Fruit fly (Drosophila melanogaster): ENCODE results near the gene CG6885.

Gene CG6885

dm6 chr3L:18783544-18783943 is 39.3 kb downstream of the CG6885 start (continued):
- TF ChIP-seq Hr39 (GFP tag; optimal IDR thresholded peaks at IDR 0.05) (no peak), CG8119 (GFP tag; IDR thresholded peaks at IDR 0.05) (peak; percentile 66), CG6792 (GFP tag; optimal IDR thresholded peaks at IDR 0.05) (no peak), CG6854 (GFP tag; optimal IDR thresholded peaks at IDR 0.05) (no peak), CG3032 (tag; optimal IDR thresholded peaks at IDR 0.05) (peak; percentile 17), CG10631 (GFP tag; optimal IDR thresholded peaks at IDR 0.05) (no peak), Met (GFP tag; optimal IDR thresholded peaks at IDR 0.05) (no peak), dac (GFP tag; optimal IDR thresholded peaks at IDR 0.05) (no peak), achi (GFP tag; optimal IDR thresholded peaks at IDR 0.05) (peak; percentile 21), lz (GFP tag; optimal IDR thresholded peaks at IDR 0.05) (no peak), net (GFP tag; optimal IDR thresholded peaks at IDR 0.05) (peak; percentile 63), salr (GFP tag; optimal IDR thresholded peaks at IDR 0.05) (peak in 1 of 2 experiments; percentile 18), CG11902 (GFP tag; optimal IDR thresholded peaks at IDR 0.05) (no peak), pdm3 (GFP tag; optimal IDR thresholded peaks at IDR 0.05) (no peak), fd59A (GFP tag; optimal IDR thresholded peaks at IDR 0.05) (peak; percentile 23), CG16779 (tag; optimal IDR thresholded peaks at IDR 0.05) (peak; percentile 70), CG7368 (GFP tag; optimal IDR thresholded peaks at IDR 0.05) (no peak), vri (GFP tag; optimal IDR thresholded peaks at IDR 0.05) (no peak), Ets96B (tag; optimal IDR thresholded peaks at IDR 0.05) (peak; percentile 38), svp (GFP tag) (no peak), CG11294 (GFP tag; IDR thresholded peaks at IDR 0.05) (peak; percentile 50; the same call in 1 of the 2 replicates), ss (GFP tag; optimal IDR thresholded peaks at IDR 0.05) (peak; percentile 36 to 56), CG8319 (GFP tag; optimal IDR thresholded peaks at IDR 0.05) (no peak), OdsH (GFP tag; optimal IDR thresholded peaks at IDR 0.05) (peak; percentile 4), Ets21C (GFP tag; optimal IDR thresholded peaks at IDR 0.05) (no peak), CG32006 (GFP tag; optimal IDR thresholded peaks at IDR 0.05) (peak; percentile 48), eg (GFP tag; IDR thresholded peaks at IDR 0.05) (peak; percentile 94), esn (GFP tag; optimal IDR thresholded peaks at IDR 0.05) (no peak)

dm6 chr3L:18784562-18784961 is 40.3 kb downstream of the CG6885 start:
- TF ChIP-seq Gug (GFP tag; IDR thresholded peaks at IDR 0.05): 0 out of 2 replicates have a peak, but pooled peaks have one; percentile 26
- peak; percentile 16 for TF ChIP-seq Hr4 (GFP tag; optimal IDR thresholded peaks at IDR 0.05)
- TF ChIP-seq Eip78C (GFP tag): peak; percentile 54
- TF ChIP-seq Sox15 (GFP tag; optimal IDR thresholded peaks at IDR 0.05): no peak
- TF ChIP-seq cyc (GFP tag; optimal IDR thresholded peaks at IDR 0.05): no peak
- TF ChIP-seq OdsH (GFP tag; optimal IDR thresholded peaks at IDR 0.05): peak; percentile 2
- TF ChIP-seq Smox (GFP tag; optimal IDR thresholded peaks at IDR 0.05): no peak
- no peak for TF ChIP-seq fd59A (GFP tag; optimal IDR thresholded peaks at IDR 0.05)
- TF ChIP-seq eg (GFP tag; IDR thresholded peaks at IDR 0.05): peak; percentile 68
- 0 out of 3 replicates have a peak, but pooled peaks have one; percentile 18 for TF ChIP-seq CG8119 (GFP tag; IDR thresholded peaks at IDR 0.05)
- TF ChIP-seq acj6 (GFP tag; optimal IDR thresholded peaks at IDR 0.05): no peak
- peak; percentile 48 for TF ChIP-seq CG15336 (GFP tag; IDR thresholded peaks at IDR 0.05)
- TF ChIP-seq CG11762 (GFP tag; optimal IDR thresholded peaks at IDR 0.05; ENCODE audit: insufficient read depth): no peak
- no peak for TF ChIP-seq CG3919 (GFP tag; optimal IDR thresholded peaks at IDR 0.05)
- peak; percentile 35 for TF ChIP-seq pdm3 (GFP tag; optimal IDR thresholded peaks at IDR 0.05)
- TF ChIP-seq CG11294 (GFP tag; IDR thresholded peaks at IDR 0.05): peak; percentile 52; the same call in 1 of the 2 replicates
- no peak for TF ChIP-seq ss (GFP tag; optimal IDR thresholded peaks at IDR 0.05)

- peak; percentile 20 for TF ChIP-seq Eip75B (GFP tag; optimal IDR thresholded peaks at IDR 0.05)
- peak; percentile 72 for TF ChIP-seq CG15336 (GFP tag; IDR thresholded peaks at IDR 0.05)
- TF ChIP-seq Hr39 (GFP tag; optimal IDR thresholded peaks at IDR 0.05): no peak
- TF ChIP-seq achi (GFP tag; optimal IDR thresholded peaks at IDR 0.05): no peak
- TF ChIP-seq Eip78C (GFP tag): peak; percentile 32
- no peak for TF ChIP-seq topi (GFP tag; optimal IDR thresholded peaks at IDR 0.05)
- TF ChIP-seq ss (GFP tag; optimal IDR thresholded peaks at IDR 0.05): no peak
- TF ChIP-seq Smox (GFP tag; optimal IDR thresholded peaks at IDR 0.05): no peak
- TF ChIP-seq Gug (GFP tag; IDR thresholded peaks at IDR 0.05): peak; percentile 20; the same call in 1 of the 2 replicates
- TF ChIP-seq Hr38 (GFP tag; optimal IDR thresholded peaks at IDR 0.05): no peak
- no peak for TF ChIP-seq CG16779 (tag; optimal IDR thresholded peaks at IDR 0.05)
- TF ChIP-seq eg (GFP tag; IDR thresholded peaks at IDR 0.05): no peak; the same call in 2 of the 3 replicates
- peak; percentile 29 for TF ChIP-seq dac (GFP tag; optimal IDR thresholded peaks at IDR 0.05)
- TF ChIP-seq Hr4 (GFP tag; optimal IDR thresholded peaks at IDR 0.05): peak; percentile 37
- no peak for TF ChIP-seq Blimp-1 (GFP tag; optimal IDR thresholded peaks at IDR 0.05)
- TF ChIP-seq CG10631 (GFP tag; optimal IDR thresholded peaks at IDR 0.05): no peak
These were observed 41.8 kb downstream of the CG6885 start for dm6 chr3L:18786066-18786426.

All from whole organism, prepupa.